Worm (Caenorhabditis elegans): ENCODE measurements around the gene skr-17.

DNA sequence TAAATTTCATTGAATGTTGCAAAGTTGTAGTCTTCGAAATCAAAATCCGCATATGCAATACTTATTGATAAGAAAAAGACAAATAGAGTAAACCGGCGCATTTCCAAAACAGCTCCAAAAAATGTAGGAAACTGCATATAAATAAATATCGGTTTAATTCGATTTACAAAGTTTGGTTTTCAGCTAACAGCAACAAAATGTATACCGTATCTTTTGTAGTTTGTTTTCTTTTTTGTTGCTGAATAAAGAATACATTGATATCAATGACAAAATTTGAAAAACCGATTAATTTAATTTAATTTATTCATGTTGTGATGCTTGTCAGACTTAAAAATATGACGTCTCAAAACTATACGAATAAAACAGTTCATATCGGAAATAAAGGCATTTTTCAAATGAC is 21.9 kb upstream of the skr-17 start, which contains the start of gene B0228.8:
- no peak for TF ChIP-seq nhr-10 (tag; optimal IDR thresholded peaks at IDR 0.05)
- TF ChIP-seq nhr-11 (tag; optimal IDR thresholded peaks at IDR 0.05) = no peak
- TF ChIP-seq blmp-1 (tag; optimal IDR thresholded peaks at IDR 0.05; ENCODE audit: insufficient read depth) = no peak
- no peak for TF ChIP-seq nhr-77 (tag; optimal IDR thresholded peaks at IDR 0.05)
- no peak for TF ChIP-seq skn-1 (tag; optimal IDR thresholded peaks at IDR 0.05)
- no peak for TF ChIP-seq nhr-25 (tag; optimal IDR thresholded peaks at IDR 0.05)
- TF ChIP-seq zag-1 (tag; optimal IDR thresholded peaks at IDR 0.05) = no peak
- TF ChIP-seq ama-1 (optimal IDR thresholded peaks at IDR 0.05) = no peak

Measured in whole organism, L2 larva.